Worm (Caenorhabditis elegans): ENCODE data around the gene flp-25.

- TF ChIP-seq eyg-1 (tag; optimal IDR thresholded peaks at IDR 0.05) (no peak), sox-4 (tag; optimal IDR thresholded peaks at IDR 0.05) (no peak), pha-4 (tag; optimal IDR thresholded peaks at IDR 0.05) (no peak), dve-1 (tag; optimal IDR thresholded peaks at IDR 0.05) (no peak), pros-1 (tag; optimal IDR thresholded peaks at IDR 0.05) (no peak)
Observed at ce11 chrIII:9317601-9318000, 43.7 kb upstream of the flp-25 start.

Data from whole organism, late embryonic.